Fruit fly (Drosophila melanogaster) whole organism, larva: ENCODE results near the gene HemK2.

ENCODE experiments used
- noc ChIP-seq: fragments of 200-800 bp; sonication (Bioruptor generic); optimal IDR thresholded peaks from 3 replicates; lab custom pipeline; 2019; ENCODE audit warnings: missing biosample characterization, mild to moderate bottlenecking, missing genetic modification characterization, moderate library complexity

The HemK2 gene

DNA sequence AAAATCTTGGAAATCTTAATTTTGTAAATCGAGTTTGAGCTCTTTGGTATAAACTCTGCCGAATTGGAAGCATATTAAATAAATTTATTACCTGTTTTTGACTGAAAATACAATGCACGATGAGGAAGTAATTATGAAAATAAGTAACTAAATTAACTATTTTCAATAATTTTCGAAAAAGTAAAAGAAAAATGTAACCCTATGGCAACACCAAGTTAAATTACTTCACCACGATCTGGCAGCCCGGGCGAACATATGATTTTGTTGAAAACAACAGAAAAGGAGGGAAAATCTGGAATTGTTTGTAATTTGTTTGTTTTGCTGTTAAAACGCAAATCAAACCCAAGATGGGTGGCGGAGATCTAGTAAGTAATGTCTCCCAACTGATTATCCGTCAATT lies 14.6 kb downstream of the HemK2 start, which contains the start of the genes CG9961 and Cwc25:
TSS of gene CG9961 (minus strand) at position 83 of the 400 bp plus-strand sequence.
TSS of gene Cwc25 (plus strand) at position 247 of the 400 bp plus-strand sequence.
- TF ChIP-seq noc (tag; lab: Kevin White, UChicago): no peak

DNA sequence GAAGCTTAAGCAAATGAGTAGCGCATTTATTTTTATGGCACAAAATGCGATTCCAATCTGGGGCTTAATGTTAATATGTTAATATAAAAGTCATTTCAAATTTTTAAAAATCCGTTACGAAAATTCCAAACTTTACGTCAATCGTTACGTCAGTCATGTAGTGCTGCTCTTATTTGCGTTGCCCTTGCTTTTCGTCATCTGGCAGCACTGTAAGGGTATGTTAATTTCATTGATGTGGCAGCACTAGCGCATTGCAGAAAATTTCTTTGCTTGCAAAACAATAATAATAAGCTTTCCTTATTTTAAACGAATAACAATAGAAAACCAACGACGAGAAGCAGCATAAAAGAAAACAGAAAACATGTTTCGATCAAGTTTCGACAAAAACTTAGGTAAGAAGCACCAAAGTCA lies 19.7 kb downstream of the HemK2 start, which contains the start of gene Hrs:
TSS of gene Hrs (plus strand) at position 167 of the 411 bp plus-strand sequence.
- no peak for TF ChIP-seq noc (tag; lab: Kevin White, UChicago)

DNA sequence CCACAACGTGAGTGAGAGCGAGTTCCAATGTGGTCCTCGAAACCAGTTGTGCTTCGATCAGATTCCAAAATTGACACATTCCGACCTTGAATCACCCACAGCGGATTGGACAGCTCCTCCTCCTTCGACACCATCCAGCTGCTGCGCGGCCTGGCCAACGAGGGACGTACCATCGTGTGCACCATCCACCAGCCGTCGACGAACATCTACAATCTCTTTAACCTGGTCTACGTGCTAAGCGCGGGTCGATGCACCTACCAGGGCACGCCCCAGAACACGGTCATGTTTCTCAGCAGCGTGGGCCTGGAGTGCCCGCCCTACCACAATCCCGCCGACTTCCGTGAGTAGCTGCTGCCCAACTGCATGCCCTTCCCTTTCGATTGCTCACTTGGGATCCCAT lies 21.9 kb downstream of the HemK2 start:
- TF ChIP-seq noc (tag; lab: Kevin White, UChicago): no peak

DNA sequence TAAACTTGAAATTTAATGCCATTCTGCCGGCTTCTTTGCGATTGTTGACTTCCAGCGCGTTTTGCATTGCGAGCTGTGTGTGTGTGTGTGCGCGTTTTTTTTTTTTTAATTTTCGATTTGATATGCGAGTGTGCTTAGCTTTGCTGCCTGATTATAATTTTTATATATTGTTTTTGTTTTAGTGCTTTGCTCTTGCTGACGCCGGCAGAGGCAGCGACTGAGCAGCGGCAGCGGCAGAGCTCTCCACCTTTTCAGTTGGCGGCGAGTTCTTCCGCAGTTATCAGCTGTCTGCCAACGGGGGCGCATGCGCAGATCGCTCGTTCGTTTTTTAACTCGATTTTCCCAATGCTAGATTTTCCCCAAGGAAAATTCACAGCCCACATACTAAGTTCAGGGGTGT lies 23.9 kb downstream of the HemK2 start:
- TF ChIP-seq noc (tag; lab: Kevin White, UChicago): no peak

DNA sequence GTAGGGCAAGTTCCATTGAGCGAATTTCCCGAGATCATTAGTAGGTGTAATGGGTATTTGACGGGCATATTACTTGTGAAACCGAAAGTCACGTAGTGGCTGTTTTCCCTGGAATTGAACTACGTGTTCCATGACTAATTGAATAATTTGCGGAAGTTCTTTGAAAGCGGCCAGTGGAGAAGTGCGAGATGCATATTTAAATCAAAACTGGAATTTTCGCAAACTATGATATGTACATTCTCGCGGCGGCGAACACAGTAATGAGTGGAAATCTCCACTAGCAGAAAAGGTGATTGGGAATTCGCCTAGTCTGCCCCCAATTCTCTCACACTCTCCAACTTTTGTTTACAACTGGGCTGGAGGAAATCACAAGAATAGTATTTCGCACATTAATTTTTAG lies 24.5 kb downstream of the HemK2 start:
- TF ChIP-seq noc (tag; lab: Kevin White, UChicago): no peak

DNA sequence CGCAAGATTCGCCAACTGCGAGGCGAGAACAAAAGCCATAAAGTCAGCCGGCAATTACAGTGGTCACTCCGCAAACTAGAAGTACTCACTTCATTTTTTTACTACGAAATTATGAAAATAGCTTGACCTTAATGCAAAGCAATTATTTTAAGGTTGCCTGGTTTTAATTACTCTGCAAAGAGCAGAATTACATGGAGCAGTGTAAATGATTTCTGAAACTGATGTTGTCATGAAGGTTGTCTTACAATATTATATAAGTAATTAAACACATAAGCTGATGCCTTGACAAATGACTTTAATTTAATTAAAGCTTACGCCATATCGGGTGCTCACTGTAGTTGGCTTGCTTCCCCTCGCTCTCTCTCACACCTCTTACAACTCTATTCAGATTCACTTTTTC lies 25.3 kb downstream of the HemK2 start:
- TF ChIP-seq noc (tag; lab: Kevin White, UChicago): peak; percentile 90

DNA sequence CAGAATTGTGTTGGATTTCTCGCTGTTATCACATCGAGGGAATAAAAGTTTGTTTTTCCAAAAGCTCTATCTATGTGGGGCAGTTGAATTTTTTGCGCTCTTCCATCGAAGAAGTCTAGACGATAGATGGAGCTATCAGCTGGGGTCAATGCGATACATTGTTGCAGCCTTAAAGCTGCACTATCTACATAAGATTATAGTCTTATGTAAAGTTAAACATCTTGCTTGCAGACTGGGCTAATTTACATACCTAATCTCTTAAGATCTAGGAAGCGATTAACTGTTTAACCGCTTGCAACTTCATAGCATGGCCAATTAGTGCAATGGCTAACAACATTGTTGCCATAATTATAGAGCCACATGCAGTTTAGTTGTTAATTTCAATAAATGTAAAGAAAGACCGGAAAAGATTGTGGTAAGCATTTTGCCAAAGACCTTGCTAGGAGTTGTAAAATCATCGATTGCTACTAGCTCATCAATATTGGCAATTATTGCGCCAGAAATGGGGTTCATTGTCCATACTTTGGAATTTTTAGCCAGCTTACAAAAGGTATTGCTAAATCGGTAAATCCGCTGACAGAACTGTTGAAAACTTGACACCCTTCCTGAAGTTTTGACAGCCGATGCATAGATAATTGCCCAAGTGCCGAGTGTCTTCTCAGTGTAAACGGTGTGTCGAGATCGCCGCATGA lies 27.2 kb downstream of the HemK2 start:
- TF ChIP-seq noc (tag; lab: Kevin White, UChicago): no peak

DNA sequence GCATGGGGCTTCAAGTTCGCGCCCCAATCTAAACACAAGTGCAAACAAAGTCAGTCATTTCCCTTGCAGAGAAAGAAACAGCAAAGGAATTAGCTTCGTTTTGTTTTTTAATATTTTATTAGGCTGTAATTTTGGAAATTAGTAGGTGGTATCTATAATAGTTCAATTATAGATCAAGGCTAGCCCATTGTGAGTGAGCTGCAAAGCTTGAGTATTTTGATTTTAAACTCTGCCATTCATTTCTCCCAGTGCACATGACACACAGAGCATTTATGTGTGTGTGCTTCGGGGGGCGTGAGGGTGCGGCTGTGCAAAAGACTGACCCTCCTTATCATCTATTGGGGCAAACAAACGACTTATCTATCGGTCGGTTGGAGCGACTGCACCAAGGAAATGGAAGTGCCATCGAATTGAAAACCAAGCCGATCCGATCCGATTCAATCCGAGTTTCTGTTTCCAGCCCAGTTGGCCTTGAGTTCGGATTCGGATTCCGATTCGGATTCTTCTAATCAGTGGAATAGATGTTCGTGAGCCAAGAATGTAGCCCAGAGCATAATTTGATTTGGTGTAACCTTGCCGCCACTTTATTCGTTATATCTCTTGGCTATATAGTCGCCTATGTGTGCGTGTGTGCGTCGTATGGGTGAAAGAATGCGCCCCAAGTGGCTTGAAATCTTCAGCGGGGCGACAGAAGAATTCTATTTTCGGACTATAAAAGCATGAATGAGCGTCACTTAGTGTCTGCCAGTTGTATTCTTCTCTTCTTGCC lies 27.9 kb downstream of the HemK2 start:
- no peak for TF ChIP-seq noc (tag; lab: Kevin White, UChicago)

DNA sequence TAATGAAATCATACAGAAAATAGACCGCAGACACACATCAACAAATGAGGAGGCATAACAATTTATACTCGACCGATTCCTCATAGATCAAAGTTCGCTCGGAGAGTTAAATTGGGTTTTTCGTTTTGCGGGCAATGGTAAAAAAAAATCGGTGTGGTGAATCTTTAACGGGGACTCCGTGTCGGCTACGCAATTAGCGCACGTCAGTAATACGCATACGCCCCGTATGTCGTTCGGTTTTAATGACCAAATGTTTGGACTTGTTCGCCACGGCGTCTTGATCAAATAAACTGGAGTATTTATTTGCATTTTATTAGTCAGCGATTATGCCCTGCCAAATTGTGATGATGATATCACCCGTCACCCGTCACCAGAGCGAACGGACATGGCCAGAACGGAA lies 28.7 kb downstream of the HemK2 start:
- TF ChIP-seq noc (tag; lab: Kevin White, UChicago): no peak

DNA sequence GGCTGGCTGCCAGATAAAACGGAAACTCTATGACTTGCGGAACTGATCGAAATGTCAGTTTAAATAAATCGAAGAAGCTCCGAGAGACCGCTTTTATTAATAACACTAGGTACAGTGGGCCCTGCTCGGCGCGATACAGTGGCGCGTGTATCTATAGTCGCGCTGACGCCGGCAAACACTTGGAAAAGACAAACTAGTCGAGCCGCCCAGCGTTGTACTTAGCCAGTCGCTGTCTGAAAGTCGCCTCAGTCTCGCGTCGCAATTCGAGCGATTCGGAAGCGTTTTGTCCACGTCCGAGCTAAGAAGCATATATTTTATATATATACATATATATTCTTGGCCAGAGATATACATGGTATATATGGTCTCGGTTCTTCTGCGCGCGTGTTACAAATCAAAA lies 29.6 kb downstream of the HemK2 start:
- no peak for TF ChIP-seq noc (tag; lab: Kevin White, UChicago)

DNA sequence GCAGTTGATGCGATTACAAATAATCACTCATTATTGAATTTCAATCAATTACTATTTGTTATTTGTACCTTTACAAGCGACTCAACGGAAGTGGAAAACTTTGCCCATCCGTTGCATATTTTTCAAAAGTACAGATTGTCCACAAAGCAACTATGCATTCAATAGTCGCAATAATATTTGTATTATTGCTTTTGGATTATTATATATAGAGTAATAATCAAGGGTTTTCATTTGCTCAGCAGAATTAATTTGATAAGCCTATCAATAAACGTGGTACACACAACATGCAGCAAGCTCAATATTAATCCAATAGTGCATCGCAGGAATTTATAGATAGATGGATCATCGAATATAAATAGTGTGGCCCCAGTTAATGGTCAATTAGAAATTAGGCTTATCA lies 30.9 kb downstream of the HemK2 start:
- no peak for TF ChIP-seq noc (tag; lab: Kevin White, UChicago)

DNA sequence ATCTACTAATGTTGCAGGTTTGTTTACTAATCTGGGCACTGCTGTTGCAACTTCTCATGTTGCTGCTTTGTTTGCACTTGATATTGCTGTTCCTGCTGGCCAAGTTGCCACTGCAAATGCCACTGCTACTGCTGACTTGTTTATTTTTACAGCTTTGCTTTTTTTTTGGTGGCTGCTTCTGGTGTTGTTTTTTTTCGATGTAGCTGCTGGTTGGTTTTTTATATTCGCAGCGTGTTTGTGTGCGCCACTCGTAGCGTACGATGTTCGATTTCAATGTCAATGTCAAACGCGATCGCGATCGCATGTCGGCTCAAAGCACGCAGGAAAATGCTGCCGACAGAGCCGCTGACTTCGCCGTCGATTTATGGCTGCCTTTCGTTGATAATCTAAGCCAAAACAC lies 31.7 kb downstream of the HemK2 start:
- TF ChIP-seq noc (tag; lab: Kevin White, UChicago): no peak

DNA sequence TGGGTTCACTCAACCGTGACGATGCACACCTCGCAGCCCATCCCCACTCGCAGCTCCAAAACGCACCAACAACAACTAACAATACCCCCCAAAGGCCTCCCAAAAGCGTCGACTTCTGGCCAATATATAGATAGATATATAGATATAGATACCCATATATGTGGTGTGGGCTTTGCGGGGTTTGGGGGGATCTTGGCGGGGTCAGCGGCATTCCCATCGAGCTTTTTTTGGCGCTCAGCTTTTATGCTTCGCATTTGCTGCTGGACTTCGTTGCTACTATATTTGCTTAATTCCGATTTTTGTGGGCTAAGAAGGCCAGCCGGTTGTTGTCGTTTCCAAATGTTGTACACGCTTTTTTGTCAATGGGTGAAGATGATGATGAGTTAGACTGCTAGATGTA lies 32.1 kb downstream of the HemK2 start:
- no peak for TF ChIP-seq noc (tag; lab: Kevin White, UChicago)

DNA sequence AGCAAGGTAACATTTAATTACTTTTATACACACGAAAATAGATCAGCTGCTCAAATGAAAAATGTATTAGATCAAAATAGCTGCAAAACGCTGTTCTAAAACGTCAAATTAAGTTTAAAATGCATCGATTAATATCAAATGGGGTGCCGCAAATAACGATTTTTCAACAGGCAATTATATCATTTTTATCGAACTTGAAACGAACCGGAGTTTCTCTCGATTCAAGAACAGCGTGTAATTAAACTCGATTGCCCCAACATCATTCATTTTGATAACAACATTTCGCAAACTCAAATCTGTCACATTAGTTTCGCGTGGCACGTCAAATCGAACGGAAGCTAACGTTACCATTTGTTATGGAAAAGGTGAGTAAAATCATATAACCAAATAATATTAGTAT lies 34.1 kb downstream of the HemK2 start, which contains the start of gene CG31689:
TSS of gene CG31689 (plus strand) at position 301 of the 400 bp plus-strand sequence.
- no peak for TF ChIP-seq noc (tag; lab: Kevin White, UChicago)

DNA sequence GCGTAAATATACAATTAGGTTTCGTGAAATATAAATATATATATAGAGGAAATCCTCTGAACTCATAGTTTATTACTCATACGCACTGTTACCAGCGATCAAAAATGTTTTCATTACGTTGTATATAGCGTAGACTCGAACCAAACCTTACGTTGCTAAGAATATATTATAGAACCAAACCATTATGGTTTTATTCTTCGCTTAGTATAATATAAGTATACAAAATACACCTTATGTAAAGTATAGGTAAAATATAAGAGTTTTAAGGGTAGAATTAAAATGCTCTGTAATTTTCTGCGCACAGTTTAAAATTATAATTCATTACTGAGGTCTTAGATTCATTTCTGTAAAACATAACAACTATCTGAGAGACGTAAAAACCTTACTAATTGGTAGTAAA lies 35.0 kb downstream of the HemK2 start:
- TF ChIP-seq noc (tag; lab: Kevin White, UChicago): no peak

DNA sequence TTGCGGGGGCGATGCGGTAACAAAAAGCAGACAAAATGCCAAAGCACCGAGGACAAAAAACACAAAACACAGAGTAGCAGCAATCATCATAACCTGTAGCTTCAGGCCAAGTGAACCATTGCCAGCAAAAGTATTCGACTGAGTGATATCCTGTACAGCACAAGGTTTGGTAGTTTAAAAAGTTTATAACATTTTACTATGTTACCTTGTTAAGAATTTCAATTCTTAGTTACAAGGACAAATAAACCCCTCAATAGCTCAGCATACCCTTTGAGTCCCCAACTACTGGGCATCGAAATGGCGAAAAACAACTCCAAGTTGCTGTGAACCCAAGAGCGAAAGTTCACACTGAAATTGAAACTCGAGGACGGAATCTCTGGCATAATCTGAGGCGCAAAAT lies 36.4 kb downstream of the HemK2 start:
- TF ChIP-seq noc (tag; lab: Kevin White, UChicago): no peak

DNA sequence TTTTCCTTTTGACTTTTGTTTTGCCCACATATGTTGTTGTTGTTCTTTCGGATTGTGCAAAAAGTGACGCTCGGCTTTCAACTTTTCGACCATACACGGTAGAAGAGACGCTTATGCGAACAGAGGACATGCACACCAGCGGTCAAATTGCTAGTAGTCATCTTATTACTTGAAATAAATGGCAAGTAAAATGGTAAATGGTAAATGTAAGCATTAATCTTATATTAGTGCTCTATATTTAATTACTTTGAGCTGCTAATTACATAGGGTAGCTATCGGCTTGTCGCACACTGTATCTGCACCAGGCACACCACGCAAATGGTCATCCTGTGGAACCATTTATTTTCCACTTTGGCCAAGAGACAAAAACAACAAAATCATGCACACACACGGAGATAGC lies 38.2 kb downstream of the HemK2 start:
- TF ChIP-seq noc (tag; lab: Kevin White, UChicago): no peak
